Fruit fly (Drosophila melanogaster) whole organism, embryonic: ENCODE measurements around the gene CG34409.

Experiments used
- CG10274 ChIP-seq: fragments of 200-800 bp; sonication (Bioruptor generic); optimal IDR thresholded peaks from 3 replicates; lab custom pipeline; 2017; ENCODE audit warnings: missing biosample characterization, mild to moderate bottlenecking, missing genetic modification characterization
- CG11247 ChIP-seq: fragments of 200-800 bp; sonication (Bioruptor generic); IDR thresholded peaks from 2 replicates; pipeline ENCODE4 v1.3.6; 2022; ENCODE audit warnings: missing biosample characterization, missing genetic modification characterization
- CG11560 ChIP-seq: fragments of 200-800 bp; sonication (Bioruptor generic); IDR thresholded peaks from 3 replicates; pipeline ENCODE4 v1.3.6; 2022; ENCODE audit warnings: missing biosample characterization, missing genetic modification characterization
- CG11723 ChIP-seq: fragments of 200-800 bp; sonication (Bioruptor generic); optimal IDR thresholded peaks from 2 replicates; lab custom pipeline; 2017; ENCODE audit warnings: missing biosample characterization, mild to moderate bottlenecking, missing genetic modification characterization
- CG13775 ChIP-seq: fragments of 200-800 bp; sonication (Bioruptor generic); optimal IDR thresholded peaks from 3 replicates; lab custom pipeline; 2017; ENCODE audit warnings: missing biosample characterization, mild to moderate bottlenecking, missing genetic modification characterization
- CG15073 ChIP-seq: fragments of 200-800 bp; sonication (Bioruptor generic); optimal IDR thresholded peaks from 2 replicates; lab custom pipeline; 2016; ENCODE audit warnings: missing biosample characterization, missing genetic modification characterization
- CG15479 ChIP-seq: fragments of 200-800 bp; sonication (Bioruptor generic); optimal IDR thresholded peaks from 3 replicates; lab custom pipeline; 2019; ENCODE audit warnings: missing biosample characterization, mild to moderate bottlenecking, missing genetic modification characterization, moderate library complexity
- CG18262 ChIP-seq: fragments of 200-800 bp; optimal IDR thresholded peaks from 3 replicates; lab custom pipeline; 2019; ENCODE audit warnings: missing biosample characterization, mild to moderate bottlenecking, missing genetic modification characterization, moderate library complexity
- CG2129 ChIP-seq: fragments of 200-800 bp; sonication (Bioruptor generic); IDR thresholded peaks from 2 replicates; pipeline ENCODE4 v1.3.6; 2022; ENCODE audit warnings: missing biosample characterization, missing genetic modification characterization; ENCODE audit not compliant: partially characterized antibody
- CG4328 ChIP-seq: fragments of 200-800 bp; sonication (Bioruptor generic); optimal IDR thresholded peaks from 3 replicates; lab custom pipeline; 2017; ENCODE audit warnings: missing biosample characterization, missing genetic modification reagents, missing genetic modification characterization
- CG4360 ChIP-seq: fragments of 200-800 bp; sonication (Bioruptor generic); IDR thresholded peaks from 2 replicates; pipeline ENCODE4 v1.3.6; 2022; ENCODE audit warnings: missing biosample characterization, missing genetic modification characterization
- CG8281 ChIP-seq: fragments of 200-800 bp; sonication (Bioruptor generic); optimal IDR thresholded peaks from 2 replicates; lab custom pipeline; 2018; ENCODE audit warnings: missing biosample characterization, mild to moderate bottlenecking, missing genetic modification characterization, moderate library complexity
- CG8359 ChIP-seq: fragments of 200-800 bp; sonication (Bioruptor generic); optimal IDR thresholded peaks from 2 replicates; lab custom pipeline; 2017; ENCODE audit warnings: missing biosample characterization, mild to moderate bottlenecking, missing genetic modification characterization, borderline replicate concordance
- CG9215 ChIP-seq: fragments of 200-800 bp; sonication (Bioruptor generic); IDR thresholded peaks from 2 replicates; pipeline ENCODE4 v1.3.6; 2022; ENCODE audit warnings: missing biosample characterization, missing genetic modification characterization
- D19A ChIP-seq: fragments of 200-800 bp; optimal IDR thresholded peaks from 3 replicates; lab custom pipeline; 2019; ENCODE audit warnings: missing biosample characterization, mild to moderate bottlenecking, missing genetic modification characterization, moderate library complexity
- Doc2 ChIP-seq: fragments of 200-800 bp; sonication (Bioruptor generic); IDR thresholded peaks from 2 replicates; pipeline ENCODE4 v1.3.6; 2022; ENCODE audit warnings: missing biosample characterization, missing genetic modification characterization
- Doc3 ChIP-seq: fragments of 200-800 bp; sonication (Bioruptor generic); IDR thresholded peaks from 3 replicates; pipeline ENCODE4 v1.3.6; 2022; ENCODE audit warnings: missing biosample characterization, missing genetic modification characterization; ENCODE audit not compliant: partially characterized antibody
- E2f2 ChIP-seq: fragments of 200-800 bp; sonication (Bioruptor generic); IDR thresholded peaks from 2 replicates; pipeline ENCODE4 v1.3.6; 2022; ENCODE audit warnings: missing biosample characterization, missing genetic modification characterization
- Eip74EF ChIP-seq, 2 experiments: fragments of 200-800 bp in 1 of 2; fragments of >200 bp in 1 of 2; sonication (Bioruptor generic) in 1 of 2; optimal IDR thresholded peaks; 2 replicates each; lab custom pipeline; 2017 to 2019; ENCODE audit warnings: missing biosample characterization in 2 of 2, missing genetic modification characterization in 2 of 2, mild to moderate bottlenecking in 1 of 2, moderate library complexity in 1 of 2
- Elba2 ChIP-seq: fragments of 200-800 bp; sonication (Bioruptor generic); optimal IDR thresholded peaks from 3 replicates; lab custom pipeline; 2016; ENCODE audit warnings: missing biosample characterization, missing genetic modification characterization
- Hmr ChIP-seq: fragments of 200-800 bp; sonication (Bioruptor generic); optimal IDR thresholded peaks from 3 replicates; lab custom pipeline; 2017; ENCODE audit warnings: mild to moderate bottlenecking, missing biosample characterization, missing genetic modification reagents, missing genetic modification characterization
- Hr78 ChIP-seq, 2 experiments: fragments of 200-800 bp in 1 of 2; fragments of >200 bp in 1 of 2; sonication (Bioruptor generic) in 1 of 2; optimal IDR thresholded peaks; 2 replicates each; lab custom pipeline; 2017 to 2019; ENCODE audit warnings: missing biosample characterization in 2 of 2, missing genetic modification characterization in 2 of 2, mild to moderate bottlenecking in 1 of 2, moderate library complexity in 1 of 2
- Lhr ChIP-seq: fragments of 200-800 bp; sonication (Bioruptor generic); optimal IDR thresholded peaks from 3 replicates; lab custom pipeline; 2017; ENCODE audit warnings: mild to moderate bottlenecking, missing biosample characterization, missing genetic modification reagents, missing genetic modification characterization
- Optix ChIP-seq: fragments of 200-800 bp; sonication (Bioruptor generic); IDR thresholded peaks from 3 replicates; pipeline ENCODE4 v1.3.6; 2022; ENCODE audit warnings: missing biosample characterization, missing genetic modification characterization
- PHDP ChIP-seq: fragments of 200-800 bp; sonication (Bioruptor generic); optimal IDR thresholded peaks from 3 replicates; lab custom pipeline; 2018; ENCODE audit warnings: missing biosample characterization, mild to moderate bottlenecking, missing genetic modification characterization, moderate library complexity
- Six4 ChIP-seq: fragments of 200-800 bp; sonication (Bioruptor generic); optimal IDR thresholded peaks from 2 replicates; lab custom pipeline; 2016; ENCODE audit warnings: missing biosample characterization, missing genetic modification characterization
- abd-A ChIP-seq: fragments of 200-800 bp; sonication (Bioruptor generic); optimal IDR thresholded peaks from 3 replicates; lab custom pipeline; 2019; ENCODE audit warnings: missing biosample characterization, mild to moderate bottlenecking, missing genetic modification characterization, moderate library complexity
- ac ChIP-seq: fragments of 200-800 bp; sonication (Bioruptor generic); optimal IDR thresholded peaks from 3 replicates; lab custom pipeline; 2017; ENCODE audit warnings: missing biosample characterization, mild to moderate bottlenecking, missing genetic modification characterization
- bsh ChIP-seq, 2 experiments: fragments of 200-800 bp; sonication (Bioruptor generic); optimal IDR thresholded peaks; 2 replicates each; lab custom pipeline; 2017 to 2018; ENCODE audit warnings: mild to moderate bottlenecking in 2 of 2, missing biosample characterization in 2 of 2, missing genetic modification characterization in 2 of 2, moderate library complexity in 1 of 2
- chn ChIP-seq: fragments of 200-800 bp; sonication (Bioruptor generic); optimal IDR thresholded peaks from 2 replicates; lab custom pipeline; 2016; ENCODE audit warnings: missing biosample characterization, missing genetic modification characterization
- crol ChIP-seq: fragments of 200-800 bp; sonication (Bioruptor generic); IDR thresholded peaks from 2 replicates; pipeline ENCODE4 v1.3.6; 2022; ENCODE audit warnings: missing biosample characterization, missing genetic modification characterization
- dimm ChIP-seq: fragments of 200-800 bp; sonication (Bioruptor generic); IDR thresholded peaks from 2 replicates; pipeline ENCODE4 v1.3.6; 2022; ENCODE audit warnings: missing biosample characterization, missing genetic modification characterization
- dm ChIP-seq: fragments of 200-800 bp; sonication (Bioruptor generic); optimal IDR thresholded peaks from 3 replicates; lab custom pipeline; 2016; ENCODE audit warnings: missing biosample characterization, missing genetic modification characterization
- eyg ChIP-seq: fragments of 200-800 bp; sonication (Bioruptor generic); optimal IDR thresholded peaks from 3 replicates; lab custom pipeline; 2016; ENCODE audit warnings: missing biosample characterization, missing genetic modification characterization
- gcm ChIP-seq: fragments of 200-800 bp; sonication (Bioruptor generic); optimal IDR thresholded peaks from 2 replicates; lab custom pipeline; 2019; ENCODE audit warnings: missing biosample characterization, mild to moderate bottlenecking, missing genetic modification characterization, moderate library complexity
- hkb ChIP-seq, 2 experiments: fragments of 200-800 bp in 1 of 2; fragments of >200 bp in 1 of 2; sonication (Bioruptor generic) in 1 of 2; IDR thresholded peaks in 1 of 2; optimal IDR thresholded peaks in 1 of 2; 2 replicates each; pipeline versions ENCODE4 v1.3.6 to Lab custom; 2017 to 2022; ENCODE audit warnings: missing biosample characterization in 1 of 2, missing genetic modification characterization in 1 of 2
- lmd ChIP-seq: fragments of 200-800 bp; sonication (Bioruptor generic); IDR thresholded peaks from 2 replicates; pipeline ENCODE4 v1.3.6; 2022; ENCODE audit warnings: missing biosample characterization, missing genetic modification characterization
- luna ChIP-seq: fragments of 200-800 bp; sonication (Bioruptor generic); optimal IDR thresholded peaks from 2 replicates; lab custom pipeline; 2016; ENCODE audit warnings: missing biosample characterization, missing genetic modification characterization
- pb ChIP-seq: fragments of 200-800 bp; sonication (Bioruptor generic); optimal IDR thresholded peaks from 3 replicates; lab custom pipeline; 2016; ENCODE audit warnings: missing biosample characterization, missing genetic modification characterization
- pzg ChIP-seq: fragments of 200-800 bp; sonication (Bioruptor generic); optimal IDR thresholded peaks from 3 replicates; lab custom pipeline; 2018; ENCODE audit warnings: missing biosample characterization, mild to moderate bottlenecking, missing genetic modification characterization, moderate library complexity
- ro ChIP-seq: fragments of 200-800 bp; sonication (Bioruptor generic); IDR thresholded peaks from 2 replicates; pipeline ENCODE4 v1.3.6; 2022; ENCODE audit warnings: missing biosample characterization, missing genetic modification characterization
- row ChIP-seq: fragments of 200-800 bp; sonication (Bioruptor generic); IDR thresholded peaks from 3 replicates; pipeline ENCODE4 v1.3.6; 2022; ENCODE audit warnings: missing biosample characterization, missing genetic modification characterization
- sim ChIP-seq: fragments of 200-800 bp; sonication (Bioruptor generic); IDR thresholded peaks from 2 replicates; pipeline ENCODE4 v1.3.6; 2022; ENCODE audit warnings: missing biosample characterization, missing genetic modification characterization
- slp2 ChIP-seq: fragments of 200-800 bp; sonication (Bioruptor generic); optimal IDR thresholded peaks from 2 replicates; lab custom pipeline; 2016; ENCODE audit warnings: missing biosample characterization, missing genetic modification characterization
- stwl ChIP-seq: fragments of 200-800 bp; sonication (Bioruptor generic); optimal IDR thresholded peaks from 3 replicates; lab custom pipeline; 2018; ENCODE audit warnings: missing biosample characterization, mild to moderate bottlenecking, missing genetic modification characterization, moderate library complexity
- sug ChIP-seq: fragments of 200-800 bp; optimal IDR thresholded peaks from 2 replicates; lab custom pipeline; 2019; ENCODE audit warnings: missing biosample characterization, mild to moderate bottlenecking, missing genetic modification characterization, moderate library complexity
- tna ChIP-seq: fragments of 200-800 bp; sonication (Bioruptor generic); IDR thresholded peaks from 2 replicates; pipeline ENCODE4 v1.3.6; 2022; ENCODE audit warnings: missing biosample characterization, missing genetic modification characterization; ENCODE audit not compliant: partially characterized antibody
- toy ChIP-seq: fragments of 200-800 bp; sonication (Bioruptor generic); IDR thresholded peaks from 2 replicates; pipeline ENCODE4 v1.3.6; 2022; ENCODE audit warnings: missing biosample characterization, missing genetic modification characterization
- tup ChIP-seq: fragments of 200-800 bp; sonication (Bioruptor generic); optimal IDR thresholded peaks from 2 replicates; lab custom pipeline; 2016; ENCODE audit warnings: missing biosample characterization, mild to moderate bottlenecking, missing genetic modification characterization, moderate library complexity

Gene CG34409

DNA sequence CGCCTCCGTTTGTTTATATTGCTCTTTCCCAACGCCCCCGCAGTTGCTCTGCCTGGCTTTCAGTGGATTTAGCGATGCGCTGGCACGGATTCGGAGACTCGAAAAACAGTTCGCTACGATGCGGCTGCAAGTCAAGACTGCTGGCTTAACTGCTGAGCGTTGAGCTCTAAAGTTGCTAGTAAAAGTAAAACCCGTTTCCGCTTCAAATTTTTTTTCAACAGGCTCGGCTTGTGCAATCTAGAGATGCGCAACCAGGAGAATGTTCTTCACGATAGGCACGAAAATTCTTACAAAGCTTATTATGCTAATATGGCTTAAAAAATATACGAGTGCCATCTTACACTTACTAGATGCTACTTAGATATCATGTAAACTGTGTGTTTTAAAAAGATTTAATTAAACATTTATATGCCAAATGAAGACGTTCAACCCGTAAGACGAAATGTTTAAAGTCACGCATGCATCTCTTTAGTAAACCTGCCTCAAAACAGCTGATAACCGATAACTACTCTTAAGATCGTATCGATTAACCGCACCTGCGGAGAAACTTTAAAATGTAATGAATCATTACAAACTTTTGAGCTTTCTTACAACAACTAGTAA is 1.2 kb upstream of the CG34409 start, which contains the start of gene CG12948 (continued):
- no peak for TF ChIP-seq CG10274 (GFP tag; lab: Kevin White, UChicago)
- no peak for TF ChIP-seq Six4
- TF ChIP-seq E2f2 (GFP tag; lab: Robert Waterston, UW): no peak
- no peak for TF ChIP-seq Doc2 (GFP tag; lab: Robert Waterston, UW)
- peak; percentile 23 for TF ChIP-seq pzg
- no peak for TF ChIP-seq luna (GFP tag; lab: Kevin White, UChicago)
- TF ChIP-seq gcm (GFP tag; lab: Kevin White, UChicago): no peak
- no peak for TF ChIP-seq Optix (GFP tag; lab: Robert Waterston, UW)
- no peak for TF ChIP-seq Hr78 (GFP tag; optimal IDR thresholded peaks at IDR 0.05; lab: Kevin White, UChicago)
- no peak for TF ChIP-seq toy
- peak; percentile 71 for TF ChIP-seq tna (GFP tag; lab: Robert Waterston, UW)
- peak; percentile 21 for TF ChIP-seq chn (GFP tag; lab: Kevin White, UChicago)
- peak; percentile 95 for TF ChIP-seq row (GFP tag; lab: Robert Waterston, UW)
- no peak for TF ChIP-seq pb (GFP tag; lab: Kevin White, UChicago)
- TF ChIP-seq sug (tag; lab: Kevin White, UChicago): peak; percentile 68
- no peak for TF ChIP-seq CG15073 (GFP tag; lab: Kevin White, UChicago)
- 0 out of 2 replicates have a peak, but pooled peaks have one; percentile 44 for TF ChIP-seq CG9215
- TF ChIP-seq Lhr (GFP tag; lab: Kevin White, UChicago): no peak
- no peak for TF ChIP-seq ac
- TF ChIP-seq CG2129 (GFP tag; lab: Robert Waterston, UW): peak; percentile 92
- TF ChIP-seq Doc3 (GFP tag; lab: Robert Waterston, UW): peak; percentile 98
- no peak for TF ChIP-seq CG4360 (GFP tag; lab: Robert Waterston, UW)
- TF ChIP-seq CG15479 (GFP tag; lab: Kevin White, UChicago): peak; percentile 46
- TF ChIP-seq CG13775 (GFP tag; lab: Kevin White, UChicago): peak; percentile 57
- TF ChIP-seq stwl: no peak
- no peak for TF ChIP-seq Eip74EF (GFP tag; optimal IDR thresholded peaks at IDR 0.05; lab: Kevin White, UChicago)
- peak; percentile 22 for TF ChIP-seq dm (GFP tag; lab: Kevin White, UChicago)
- TF ChIP-seq abd-A (tag; lab: Kevin White, UChicago): no peak
- no peak for TF ChIP-seq tup (GFP tag; lab: Kevin White, UChicago)
- TF ChIP-seq PHDP: peak; percentile 64
- no peak for TF ChIP-seq sim (GFP tag; lab: Robert Waterston, UW)
- TF ChIP-seq lmd: peak; percentile 45
- peak; percentile 21 for TF ChIP-seq slp2
- TF ChIP-seq CG11560: peak; percentile 44; the same call in 1 of the 3 replicates
- no peak for TF ChIP-seq CG11723 (GFP tag; lab: Kevin White, UChicago)
- TF ChIP-seq CG11247 (GFP tag; lab: Robert Waterston, UW): peak; percentile 18; the same call in 1 of the 2 replicates
- TF ChIP-seq dimm (GFP tag; lab: Robert Waterston, UW): no peak
- TF ChIP-seq crol (GFP tag; lab: Robert Waterston, UW): no peak
- no peak for TF ChIP-seq Hmr (GFP tag; lab: Kevin White, UChicago)
- no peak for TF ChIP-seq CG4328
- peak in 1 of 2 experiments; percentile 45 for TF ChIP-seq bsh (GFP tag; optimal IDR thresholded peaks at IDR 0.05; lab: Kevin White, UChicago)
- TF ChIP-seq D19A (tag; lab: Kevin White, UChicago): no peak
- no peak for TF ChIP-seq CG8359 (GFP tag; lab: Kevin White, UChicago)
- TF ChIP-seq ro (GFP tag; lab: Robert Waterston, UW): no peak
- no peak for TF ChIP-seq CG8281 (tag; lab: Kevin White, UChicago)
- TF ChIP-seq eyg (GFP tag; lab: Kevin White, UChicago): no peak
- no peak for TF ChIP-seq Elba2
- TF ChIP-seq CG18262 (tag; lab: Kevin White, UChicago): peak; percentile 52
- TF ChIP-seq hkb (optimal IDR thresholded peaks at IDR 0.05; lab: Kevin White, UChicago): no peak
- no peak for TF ChIP-seq hkb (GFP tag; IDR thresholded peaks at IDR 0.05; lab: Robert Waterston, UW)
